Worm (Caenorhabditis elegans): ENCODE data around the gene arrd-1.

Gene arrd-1

DNA sequence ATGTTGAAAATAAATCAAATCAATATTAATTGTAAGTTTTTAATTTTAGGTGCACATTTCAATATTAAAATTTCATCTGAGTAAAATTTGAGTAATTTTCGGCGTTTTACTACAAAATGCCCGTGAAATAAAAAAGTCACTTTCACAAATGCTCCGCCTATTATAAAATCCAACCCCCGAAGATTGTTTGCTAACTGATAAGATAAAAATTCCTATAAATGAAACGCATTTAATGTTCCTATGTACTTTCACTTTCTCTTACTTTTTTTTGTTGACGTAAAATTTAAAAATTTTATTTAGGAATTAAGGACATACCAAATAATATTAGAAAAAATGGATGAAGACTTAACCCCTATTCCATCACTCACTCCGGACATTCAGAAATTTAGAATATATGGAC lies 31.1 kb downstream of the arrd-1 start, which contains the start of gene sdz-24:
TSS of gene sdz-24 (plus strand) at position 301 of the 400 bp plus-strand sequence.
- TF ChIP-seq sdc-2 (tag; optimal IDR thresholded peaks at IDR 0.05) (no peak), unc-55 (GFP tag; optimal IDR thresholded peaks at IDR 0.05) (no peak), che-1 (tag; optimal IDR thresholded peaks at IDR 0.05) (no peak), rnt-1 (tag; optimal IDR thresholded peaks at IDR 0.05) (no peak), lim-6 (tag; optimal IDR thresholded peaks at IDR 0.05) (no peak), dmd-4 (tag; optimal IDR thresholded peaks at IDR 0.05; ENCODE audit: borderline replicate concordance) (no peak), C38D4.7 (GFP tag; optimal IDR thresholded peaks at IDR 0.05) (no peak), pros-1 (tag; optimal IDR thresholded peaks at IDR 0.05) (no peak), ztf-16 (tag; optimal IDR thresholded peaks at IDR 0.05) (no peak), tbx-2 (tag; optimal IDR thresholded peaks at IDR 0.05) (no peak), hlh-8 (tag; optimal IDR thresholded peaks at IDR 0.05) (no peak), pat-9 (tag; optimal IDR thresholded peaks at IDR 0.05) (no peak), dve-1 (tag; optimal IDR thresholded peaks at IDR 0.05) (no peak), elt-2 (tag; optimal IDR thresholded peaks at IDR 0.05) (no peak), ahr-1 (tag; optimal IDR thresholded peaks at IDR 0.05) (no peak), ref-2 (tag; optimal IDR thresholded peaks at IDR 0.05) (no peak), ceh-2 (tag; optimal IDR thresholded peaks at IDR 0.05) (no peak), nhr-232 (tag; optimal IDR thresholded peaks at IDR 0.05) (no peak), K09A11.1 (tag; optimal IDR thresholded peaks at IDR 0.05; ENCODE audit: insufficient read depth) (no peak), fax-1 (tag; optimal IDR thresholded peaks at IDR 0.05) (no peak)

ce11 chrII:661696-662095 lies 34.4 kb downstream of the arrd-1 start, which contains the start of gene sri-45:
Gene sri-45, minus strand, starts transcription at chrII:661796.
- no peak for TF ChIP-seq C08G9.2 (tag; optimal IDR thresholded peaks at IDR 0.05)
- TF ChIP-seq K09A11.1 (tag; optimal IDR thresholded peaks at IDR 0.05; ENCODE audit: insufficient read depth), result no peak
- TF ChIP-seq Y22D7AL.16 (tag; optimal IDR thresholded peaks at IDR 0.05), result no peak
- no peak for TF ChIP-seq T23F11.4 (GFP tag; optimal IDR thresholded peaks at IDR 0.05)
- TF ChIP-seq fkh-6 (tag; optimal IDR thresholded peaks at IDR 0.05), result no peak
- TF ChIP-seq nfya-1 (tag; optimal IDR thresholded peaks at IDR 0.05), result no peak
- TF ChIP-seq ceh-45 (GFP tag; IDR thresholded peaks at IDR 0.05), result no peak
- no peak for TF ChIP-seq pha-2 (tag; optimal IDR thresholded peaks at IDR 0.05)
- TF ChIP-seq ceh-2 (tag; optimal IDR thresholded peaks at IDR 0.05), result no peak
- no peak for TF ChIP-seq ceh-9 (tag; optimal IDR thresholded peaks at IDR 0.05)
- TF ChIP-seq C38D4.7 (GFP tag; optimal IDR thresholded peaks at IDR 0.05), result no peak
- no peak for TF ChIP-seq ceh-48 (tag; optimal IDR thresholded peaks at IDR 0.05)

ce11 chrII:667864-668263 lies 40.6 kb downstream of the arrd-1 start:
- TF ChIP-seq zip-5 (tag; optimal IDR thresholded peaks at IDR 0.05), result no peak
- no peak for TF ChIP-seq pha-2 (tag; optimal IDR thresholded peaks at IDR 0.05)
- no peak for TF ChIP-seq pax-1 (tag; optimal IDR thresholded peaks at IDR 0.05)
- no peak for TF ChIP-seq F13H6.1 (tag; optimal IDR thresholded peaks at IDR 0.05)
- TF ChIP-seq tbx-7 (tag; optimal IDR thresholded peaks at IDR 0.05), result no peak
- TF ChIP-seq pros-1 (tag; optimal IDR thresholded peaks at IDR 0.05), result no peak
- no peak for TF ChIP-seq elt-2 (tag; optimal IDR thresholded peaks at IDR 0.05)
- no peak for TF ChIP-seq ahr-1 (tag; optimal IDR thresholded peaks at IDR 0.05)
- no peak for TF ChIP-seq T23F11.4 (GFP tag; optimal IDR thresholded peaks at IDR 0.05)
- TF ChIP-seq unc-3 (GFP tag; conservative IDR thresholded peaks at IDR 0.05), result no peak
- no peak for TF ChIP-seq unc-3 (tag; optimal IDR thresholded peaks at IDR 0.05)
- TF ChIP-seq ceh-6 (GFP tag; optimal IDR thresholded peaks at IDR 0.05), result no peak
- TF ChIP-seq ceh-34 (tag; optimal IDR thresholded peaks at IDR 0.05), result no peak
- no peak for TF ChIP-seq hlh-15 (tag; optimal IDR thresholded peaks at IDR 0.05)
- no peak for TF ChIP-seq che-1 (tag; optimal IDR thresholded peaks at IDR 0.05)
- TF ChIP-seq dmd-4 (tag; optimal IDR thresholded peaks at IDR 0.05; ENCODE audit: borderline replicate concordance), result no peak
- no peak for TF ChIP-seq ceh-22 (tag; optimal IDR thresholded peaks at IDR 0.05)
